Fruit fly (Drosophila melanogaster): Measurements from ENCODE around the gene phu.

Gene phu

dm6 chr3R:9513052-9513420, 18.4 kb downstream of the phu start, which contains the start of the genes Ras85D and Rlb1 (continued):
- TF ChIP-seq CG16863 (GFP tag; optimal IDR thresholded peaks at IDR 0.05) (peak; percentile 72), cwo (GFP tag; optimal IDR thresholded peaks at IDR 0.05) (peak; percentile 33), Usf (GFP tag; optimal IDR thresholded peaks at IDR 0.05) (peak; percentile 14), Fer1 (GFP tag; optimal IDR thresholded peaks at IDR 0.05) (peak; percentile 69), CG11560 (tag; IDR thresholded peaks at IDR 0.05) (no peak), insv (GFP tag; optimal IDR thresholded peaks at IDR 0.05) (peak in 1 of 2 experiments; percentile 62), sna (GFP tag; IDR thresholded peaks at IDR 0.05; ENCODE audit: partially characterized antibody) (no peak), pros (GFP tag; optimal IDR thresholded peaks at IDR 0.05) (no peak), hth (optimal IDR thresholded peaks at IDR 0.05) (no peak), eve (GFP tag; optimal IDR thresholded peaks at IDR 0.05) (no peak), dimm (GFP tag; IDR thresholded peaks at IDR 0.05) (no peak), danr (GFP tag; IDR thresholded peaks at IDR 0.05) (no peak), dmrt11E (tag; optimal IDR thresholded peaks at IDR 0.05) (peak; percentile 57), Dfd (GFP tag; optimal IDR thresholded peaks at IDR 0.05) (no peak), en (GFP tag; optimal IDR thresholded peaks at IDR 0.05) (peak; percentile 18), sr (GFP tag; IDR thresholded peaks at IDR 0.05) (no peak), CG11093 (GFP tag; IDR thresholded peaks at IDR 0.05) (0 out of 3 replicates have a peak, but pooled peaks have one; percentile 15), CG31224 (GFP tag; IDR thresholded peaks at IDR 0.05) (no peak), Nf-YB (GFP tag; optimal IDR thresholded peaks at IDR 0.05) (peak; percentile 31), CG30403 (GFP tag; optimal IDR thresholded peaks at IDR 0.05) (peak; percentile 88), CG17912 (GFP tag; optimal IDR thresholded peaks at IDR 0.05) (peak; percentile 60), CG12659 (GFP tag; optimal IDR thresholded peaks at IDR 0.05) (peak; percentile 87), Atf3 (GFP tag; optimal IDR thresholded peaks at IDR 0.05) (peak; percentile 60), CG6683 (GFP tag; optimal IDR thresholded peaks at IDR 0.05) (peak; percentile 35), sim (GFP tag; IDR thresholded peaks at IDR 0.05) (no peak), CG7556 (GFP tag; optimal IDR thresholded peaks at IDR 0.05) (peak; percentile 37), CG10274 (GFP tag; optimal IDR thresholded peaks at IDR 0.05) (no peak), fd96Cb (tag; optimal IDR thresholded peaks at IDR 0.05) (peak; percentile 21), CG32772 (GFP tag; IDR thresholded peaks at IDR 0.05) (no peak), CG15696 (tag; optimal IDR thresholded peaks at IDR 0.05) (peak; percentile 62), CG4360 (GFP tag; IDR thresholded peaks at IDR 0.05) (no peak), pan (optimal IDR thresholded peaks at IDR 0.05) (no peak), pan (GFP tag; optimal IDR thresholded peaks at IDR 0.05 in 1 of 2, IDR thresholded peaks at IDR 0.05 in 1 of 2) (no peak), CG4617 (GFP tag; optimal IDR thresholded peaks at IDR 0.05; ENCODE audit: borderline replicate concordance) (peak; percentile 96), abd-A (tag; optimal IDR thresholded peaks at IDR 0.05) (no peak), sisA (GFP tag; IDR thresholded peaks at IDR 0.05) (no peak), pfk (GFP tag; optimal IDR thresholded peaks at IDR 0.05) (peak; percentile 35), Doc2 (GFP tag; IDR thresholded peaks at IDR 0.05) (no peak), CkIIα-i1 (GFP tag; IDR thresholded peaks at IDR 0.05) (no peak), luna (GFP tag; optimal IDR thresholded peaks at IDR 0.05) (peak; percentile 73), Oli (tag; optimal IDR thresholded peaks at IDR 0.05) (no peak), pho (GFP tag; optimal IDR thresholded peaks at IDR 0.05) (peak; percentile 83), pita (GFP tag; optimal IDR thresholded peaks at IDR 0.05) (peak; percentile 63), CG10462 (GFP tag; optimal IDR thresholded peaks at IDR 0.05) (peak; percentile 47), CG4282 (GFP tag; optimal IDR thresholded peaks at IDR 0.05) (peak; percentile 68), CG2875 (GFP tag; optimal IDR thresholded peaks at IDR 0.05) (peak; percentile 4), CG8924 (tag; optimal IDR thresholded peaks at IDR 0.05) (peak; percentile 76), Stat92E (GFP tag; optimal IDR thresholded peaks at IDR 0.05) (peak in 1 of 3 experiments; percentile 53), CG17612 (GFP tag; IDR thresholded peaks at IDR 0.05) (no peak), BtbVII (GFP tag; optimal IDR thresholded peaks at IDR 0.05) (peak; percentile 42), HLH3B (GFP tag; IDR thresholded peaks at IDR 0.05) (no peak), CG2889 (GFP tag; IDR thresholded peaks at IDR 0.05) (no peak)
